Worm (Caenorhabditis elegans) whole organism, L3 larva: ENCODE data around the gene jmjd-3.2.

Source experiments
- ceh-16 ChIP-seq: sonication (generic microtip); optimal IDR thresholded peaks from 2 replicates; lab custom pipeline; 2017; ENCODE audit warnings: missing biosample characterization, missing genetic modification characterization
- ceh-28 ChIP-seq: fragments of 150-350 bp; optimal IDR thresholded peaks from 2 replicates; lab custom pipeline; 2014; ENCODE audit warnings: missing biosample characterization, missing genetic modification reagents, missing genetic modification characterization
- ceh-82 ChIP-seq: fragments of 150-350 bp; optimal IDR thresholded peaks from 2 replicates; lab custom pipeline; 2014; ENCODE audit warnings: missing biosample characterization, missing genetic modification characterization
- fkh-10 ChIP-seq: sonication (generic microtip); optimal IDR thresholded peaks from 2 replicates; lab custom pipeline; 2017; ENCODE audit warnings: missing biosample characterization, missing genetic modification reagents, missing genetic modification characterization
- lin-39 ChIP-seq: fragments of 150-350 bp; optimal IDR thresholded peaks from 2 replicates; lab custom pipeline; 2018; ENCODE audit warnings: missing biosample characterization, missing genetic modification reagents, missing genetic modification characterization
- nhr-11 ChIP-seq: fragments of 150-350 bp; optimal IDR thresholded peaks from 2 replicates; lab custom pipeline; 2014; ENCODE audit warnings: missing biosample characterization, missing genetic modification characterization
- nhr-12 ChIP-seq: fragments of 150-350 bp; optimal IDR thresholded peaks from 2 replicates; lab custom pipeline; 2014; ENCODE audit warnings: missing biosample characterization, missing genetic modification characterization
- nhr-237 ChIP-seq: fragments of 150-350 bp; optimal IDR thresholded peaks from 2 replicates; lab custom pipeline; 2014; ENCODE audit warnings: missing biosample characterization, missing genetic modification characterization
- nhr-25 ChIP-seq: sonication (generic microtip); optimal IDR thresholded peaks from 2 replicates; lab custom pipeline; 2017; ENCODE audit warnings: missing biosample characterization, missing genetic modification characterization
- skn-1 ChIP-seq: fragments of 150-350 bp; optimal IDR thresholded peaks from 2 replicates; lab custom pipeline; 2014; ENCODE audit warnings: missing biosample characterization, missing genetic modification characterization
- zag-1 ChIP-seq: fragments of 150-350 bp; optimal IDR thresholded peaks from 2 replicates; lab custom pipeline; 2014; ENCODE audit warnings: missing biosample characterization, missing genetic modification characterization

DNA sequence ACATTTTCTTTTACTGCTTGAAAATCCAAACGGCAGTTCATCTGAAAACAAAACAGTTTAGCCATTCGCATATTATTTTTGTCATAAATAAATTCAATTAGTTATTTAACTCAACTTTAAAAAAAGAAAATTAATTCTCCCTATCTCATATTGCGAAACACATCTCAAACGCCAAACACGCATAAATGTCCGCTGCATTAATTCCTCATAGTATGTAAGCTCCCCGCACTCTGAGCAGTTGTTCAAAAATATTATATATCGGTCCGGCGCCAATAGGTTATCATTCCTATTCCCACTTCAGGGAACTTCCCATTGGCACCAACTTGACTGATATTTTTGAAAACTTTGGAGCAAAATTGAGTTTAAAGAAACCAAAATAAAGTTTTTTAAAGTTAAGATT lies 30.2 kb downstream of the jmjd-3.2 start:
- TF ChIP-seq ceh-16 (no peak), nhr-12 (tag; lab: Kevin White, UChicago) (no peak), fkh-10 (GFP tag; lab: Kevin White, UChicago) (no peak), nhr-11 (tag; lab: Kevin White, UChicago) (no peak), ceh-82 (tag; lab: Kevin White, UChicago) (peak; percentile 25), nhr-25 (tag; lab: Kevin White, UChicago) (no peak), ceh-28 (tag; lab: Kevin White, UChicago) (no peak), lin-39 (tag; lab: Kevin White, UChicago) (no peak), skn-1 (tag; lab: Kevin White, UChicago) (no peak), zag-1 (tag; lab: Kevin White, UChicago) (no peak), nhr-237 (tag; lab: Kevin White, UChicago) (no peak)
